Fruit fly (Drosophila melanogaster): ENCODE results near the gene CG15282.

DNA sequence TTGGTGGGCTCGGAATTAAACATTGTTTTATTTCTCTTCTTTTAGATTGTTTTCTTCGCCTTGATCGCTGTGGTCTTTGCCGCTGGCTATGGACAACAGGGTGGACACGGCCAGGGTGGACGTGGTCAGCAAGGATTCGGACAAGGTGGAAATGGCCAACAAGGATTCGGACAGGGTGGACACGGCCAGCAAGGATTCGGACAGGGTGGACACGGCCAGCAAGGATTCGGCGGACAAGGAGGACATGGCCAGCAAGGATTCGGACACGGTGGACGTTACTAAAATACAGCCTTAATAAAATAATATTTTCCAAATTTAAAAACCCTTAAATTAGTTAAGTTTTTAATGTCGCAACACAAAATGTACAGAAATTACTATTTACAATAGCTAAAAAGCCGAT, 31.1 kb downstream of the CG15282 start:
- no peak for TF ChIP-seq psq (optimal IDR thresholded peaks at IDR 0.05)
- TF ChIP-seq Dll (optimal IDR thresholded peaks at IDR 0.05), result no peak
- TF ChIP-seq CG8478 (optimal IDR thresholded peaks at IDR 0.05), result no peak
- TF ChIP-seq pan (optimal IDR thresholded peaks at IDR 0.05), result no peak
- no peak for TF ChIP-seq usp (GFP tag; optimal IDR thresholded peaks at IDR 0.05)

All from whole organism.